Worm (Caenorhabditis elegans): ENCODE results near the gene clec-149.

ce11 chrIII:797507-797906 lies 25.5 kb upstream of the clec-149 start:
- TF ChIP-seq ets-4 (tag; optimal IDR thresholded peaks at IDR 0.05) (no peak), K09A11.1 (tag; optimal IDR thresholded peaks at IDR 0.05; ENCODE audit: insufficient read depth) (no peak)

Measured in whole organism, late embryonic.